1 fruit fly cellular context compared by ENCODE assay signal in genomic region chrX:6861523-6862077, dm6.
A peak's percentile ranks its signal among the peaks of the same experiment; 100 is the strongest.
TF ChIP-seq lines count a peak whose summit lies in the region.

No protein-coding gene starts in this region.

TF ChIP-seq in whole organism, embryonic, 481 proteins besides CTCF, POLR2A, EP300 and RAD21 (continued from another document and continues in another):
- TF ChIP-seq dysf (GFP tag; IDR thresholded peaks at IDR 0.05; lab: Robert Waterston, UW) (peak; percentile 77), Neu2 (GFP tag; optimal IDR thresholded peaks at IDR 0.05; lab: Kevin White, UChicago; ENCODE audit: borderline replicate concordance) (no peak), Dad (GFP tag; optimal IDR thresholded peaks at IDR 0.05; lab: Kevin White, UChicago) (no peak), Hey (tag; optimal IDR thresholded peaks at IDR 0.05; lab: Kevin White, UChicago) (peak; percentile 52), Hand (GFP tag; optimal IDR thresholded peaks at IDR 0.05; lab: Kevin White, UChicago) (no peak), da (GFP tag; optimal IDR thresholded peaks at IDR 0.05; lab: Kevin White, UChicago) (no peak), Xrp1 (GFP tag; IDR thresholded peaks at IDR 0.05; lab: Robert Waterston, UW) (peak; percentile 55), CG10274 (GFP tag; optimal IDR thresholded peaks at IDR 0.05; lab: Kevin White, UChicago) (peak; percentile 2), sim (GFP tag; IDR thresholded peaks at IDR 0.05; lab: Robert Waterston, UW) (no peak; the same call in 1 of the 2 replicates), Hr39 (optimal IDR thresholded peaks at IDR 0.05; lab: Kevin White, UChicago) (no peak), sug (tag; optimal IDR thresholded peaks at IDR 0.05; lab: Kevin White, UChicago) (peak; percentile 88), CG13424 (tag; optimal IDR thresholded peaks at IDR 0.05; lab: Kevin White, UChicago) (peak; percentile 60), Tbp (GFP tag; optimal IDR thresholded peaks at IDR 0.05; lab: Kevin White, UChicago) (no peak), CG17359 (tag; optimal IDR thresholded peaks at IDR 0.05; lab: Kevin White, UChicago) (peak; percentile 65), CG2678 (tag; optimal IDR thresholded peaks at IDR 0.05; lab: Kevin White, UChicago) (peak; percentile 71), twi (tag; optimal IDR thresholded peaks at IDR 0.05; lab: Kevin White, UChicago) (peak; percentile 5), CHES-1-like (GFP tag; optimal IDR thresholded peaks at IDR 0.05; lab: Kevin White, UChicago) (peak; percentile 29), Drgx (GFP tag; IDR thresholded peaks at IDR 0.05; lab: Robert Waterston, UW) (peak; percentile 84), sc (optimal IDR thresholded peaks at IDR 0.05; lab: Kevin White, UChicago) (no peak), sc (GFP tag; optimal IDR thresholded peaks at IDR 0.05; lab: Kevin White, UChicago) (no peak), pros (GFP tag; optimal IDR thresholded peaks at IDR 0.05; lab: Kevin White, UChicago) (peak; percentile 91), corto (GFP tag; optimal IDR thresholded peaks at IDR 0.05; lab: Kevin White, UChicago) (no peak), toy (GFP tag; IDR thresholded peaks at IDR 0.05; lab: Robert Waterston, UW) (peak; percentile 38; the same call in 1 of the 2 replicates), lab (GFP tag; optimal IDR thresholded peaks at IDR 0.05; lab: Kevin White, UChicago) (peak; percentile 54), CG10321 (GFP tag; IDR thresholded peaks at IDR 0.05; lab: Robert Waterston, UW) (peak; percentile 86), hth (optimal IDR thresholded peaks at IDR 0.05; lab: Kevin White, UChicago) (no peak), usp (GFP tag; optimal IDR thresholded peaks at IDR 0.05; lab: Kevin White, UChicago) (no peak), H2.0 (GFP tag; IDR thresholded peaks at IDR 0.05; lab: Robert Waterston, UW) (peak; percentile 48; the same call in 1 of the 2 replicates), CG13775 (GFP tag; optimal IDR thresholded peaks at IDR 0.05; lab: Kevin White, UChicago) (peak; percentile 24), Hmr (GFP tag; optimal IDR thresholded peaks at IDR 0.05; lab: Kevin White, UChicago) (peak; percentile 66), CG32532 (GFP tag; IDR thresholded peaks at IDR 0.05; lab: Robert Waterston, UW) (peak; percentile 80), Nf-YC (tag; optimal IDR thresholded peaks at IDR 0.05; lab: Kevin White, UChicago) (peak; percentile 66), slbo (GFP tag; IDR thresholded peaks at IDR 0.05; lab: Robert Waterston, UW) (peak; percentile 74), NC2β (GFP tag; optimal IDR thresholded peaks at IDR 0.05; lab: Kevin White, UChicago) (no peak), nerfin-1 (tag; optimal IDR thresholded peaks at IDR 0.05; lab: Kevin White, UChicago) (no peak), lmd (GFP tag; IDR thresholded peaks at IDR 0.05; lab: Robert Waterston, UW) (peak; percentile 69), Lim3 (GFP tag; IDR thresholded peaks at IDR 0.05; lab: Robert Waterston, UW) (no peak), her (GFP tag; optimal IDR thresholded peaks at IDR 0.05; lab: Kevin White, UChicago) (peak; percentile 22), vfl (GFP tag; optimal IDR thresholded peaks at IDR 0.05; lab: Kevin White, UChicago) (no peak), CG12744 (GFP tag; optimal IDR thresholded peaks at IDR 0.05; lab: Kevin White, UChicago) (peak; percentile 8), CG7556 (GFP tag; optimal IDR thresholded peaks at IDR 0.05; lab: Kevin White, UChicago) (peak; percentile 17), oc (tag; optimal IDR thresholded peaks at IDR 0.05; lab: Kevin White, UChicago) (peak; percentile 77), gce (GFP tag; IDR thresholded peaks at IDR 0.05; lab: Robert Waterston, UW) (peak; percentile 25; the same call in 1 of the 3 replicates), trh (GFP tag; optimal IDR thresholded peaks at IDR 0.05; lab: Kevin White, UChicago) (no peak), NfI (GFP tag; optimal IDR thresholded peaks at IDR 0.05; lab: Kevin White, UChicago) (peak; percentile 38), Dp (GFP tag; optimal IDR thresholded peaks at IDR 0.05; lab: Kevin White, UChicago) (no peak), fu2 (GFP tag; optimal IDR thresholded peaks at IDR 0.05; lab: Kevin White, UChicago) (peak; percentile 58), seq (GFP tag; IDR thresholded peaks at IDR 0.05; lab: Robert Waterston, UW) (no peak; the same call in 1 of the 2 replicates), CG43689 (GFP tag; IDR thresholded peaks at IDR 0.05; lab: Robert Waterston, UW) (no peak), fd102C (GFP tag; optimal IDR thresholded peaks at IDR 0.05; lab: Kevin White, UChicago) (no peak), tx (GFP tag; optimal IDR thresholded peaks at IDR 0.05; lab: Kevin White, UChicago) (peak; percentile 60), CG17385 (GFP tag; optimal IDR thresholded peaks at IDR 0.05; lab: Kevin White, UChicago) (peak; percentile 37), Atf6 (GFP tag; IDR thresholded peaks at IDR 0.05; lab: Robert Waterston, UW) (peak; percentile 50; the same call in 1 of the 2 replicates), CG4328 (GFP tag; optimal IDR thresholded peaks at IDR 0.05; lab: Kevin White, UChicago) (peak; percentile 28), Ets65A (GFP tag; lab: Kevin White, UChicago) (peak; percentile 95), ftz-f1 (GFP tag; optimal IDR thresholded peaks at IDR 0.05; lab: Kevin White, UChicago) (peak; percentile 90), CG34376 (GFP tag; optimal IDR thresholded peaks at IDR 0.05; lab: Kevin White, UChicago) (peak; percentile 88), pum (GFP tag; optimal IDR thresholded peaks at IDR 0.05; lab: Kevin White, UChicago) (peak; percentile 22), CG31365 (tag; optimal IDR thresholded peaks at IDR 0.05; lab: Kevin White, UChicago) (peak; percentile 10), CG8478 (optimal IDR thresholded peaks at IDR 0.05; lab: Kevin White, UChicago) (peak; percentile 79), MBD-R2 (GFP tag; IDR thresholded peaks at IDR 0.05; lab: Robert Waterston, UW) (peak; percentile 47), abd-A (tag; optimal IDR thresholded peaks at IDR 0.05; lab: Kevin White, UChicago) (peak; percentile 96), zfh2 (GFP tag; optimal IDR thresholded peaks at IDR 0.05; lab: Kevin White, UChicago) (peak; percentile 66), Spps (tag; optimal IDR thresholded peaks at IDR 0.05; lab: Kevin White, UChicago) (no peak), Dbx (GFP tag; IDR thresholded peaks at IDR 0.05; lab: Robert Waterston, UW) (peak; percentile 69; the same call in 2 of the 3 replicates), emc (GFP tag; optimal IDR thresholded peaks at IDR 0.05; lab: Kevin White, UChicago) (no peak), CG17802 (tag; optimal IDR thresholded peaks at IDR 0.05; lab: Kevin White, UChicago) (no peak), chm (GFP tag; IDR thresholded peaks at IDR 0.05; lab: Robert Waterston, UW) (peak; percentile 73; the same call in 1 of the 2 replicates), stc (GFP tag; IDR thresholded peaks at IDR 0.05; lab: Robert Waterston, UW) (0 out of 2 replicates have a peak, but pooled peaks have one; percentile 13), CG8924 (tag; optimal IDR thresholded peaks at IDR 0.05; lab: Kevin White, UChicago) (peak; percentile 55), p53 (GFP tag; optimal IDR thresholded peaks at IDR 0.05; lab: Kevin White, UChicago) (no peak), lola (GFP tag; optimal IDR thresholded peaks at IDR 0.05; lab: Kevin White, UChicago) (no peak), cg (GFP tag; optimal IDR thresholded peaks at IDR 0.05; lab: Kevin White, UChicago) (peak; percentile 91), salm (tag; optimal IDR thresholded peaks at IDR 0.05; lab: Kevin White, UChicago) (no peak), CG30403 (GFP tag; optimal IDR thresholded peaks at IDR 0.05; lab: Kevin White, UChicago) (peak; percentile 37), Gug (GFP tag; IDR thresholded peaks at IDR 0.05; lab: Robert Waterston, UW) (peak; percentile 74; the same call in 3 of the 4 replicates), CG7357 (GFP tag; IDR thresholded peaks at IDR 0.05; lab: Robert Waterston, UW) (no peak; the same call in 2 of the 3 replicates), schlank (tag; optimal IDR thresholded peaks at IDR 0.05; lab: Kevin White, UChicago) (peak; percentile 38), CG13287 (GFP tag; IDR thresholded peaks at IDR 0.05; lab: Robert Waterston, UW; ENCODE audit: partially characterized antibody) (peak; percentile 41; the same call in 1 of the 2 replicates), Fer1 (GFP tag; optimal IDR thresholded peaks at IDR 0.05; lab: Kevin White, UChicago) (peak; percentile 20), CG11247 (GFP tag; IDR thresholded peaks at IDR 0.05; lab: Robert Waterston, UW) (peak; percentile 63; the same call in 1 of the 2 replicates), cas (GFP tag; IDR thresholded peaks at IDR 0.05; lab: Robert Waterston, UW) (peak; percentile 68), Pdp1 (GFP tag; optimal IDR thresholded peaks at IDR 0.05; lab: Kevin White, UChicago) (peak in 1 of 2 experiments; percentile 94), CG13894 (tag; optimal IDR thresholded peaks at IDR 0.05; lab: Kevin White, UChicago) (peak; percentile 93), dan (GFP tag; IDR thresholded peaks at IDR 0.05; lab: Robert Waterston, UW) (no peak), ttk (GFP tag; IDR thresholded peaks at IDR 0.05; lab: Robert Waterston, UW) (peak; percentile 13), nau (GFP tag; optimal IDR thresholded peaks at IDR 0.05; lab: Kevin White, UChicago) (no peak), crol (GFP tag; IDR thresholded peaks at IDR 0.05; lab: Robert Waterston, UW) (peak; percentile 98), Chrac-16 (GFP tag; optimal IDR thresholded peaks at IDR 0.05; lab: Kevin White, UChicago) (peak; percentile 25), ci (GFP tag; IDR thresholded peaks at IDR 0.05; lab: Robert Waterston, UW) (peak; percentile 74; the same call in 2 of the 3 replicates), YL-1 (GFP tag; optimal IDR thresholded peaks at IDR 0.05; lab: Kevin White, UChicago) (peak; percentile 8), CG12155 (GFP tag; optimal IDR thresholded peaks at IDR 0.05; lab: Kevin White, UChicago) (peak; percentile 29), Opbp (GFP tag; IDR thresholded peaks at IDR 0.05; lab: Robert Waterston, UW; ENCODE audit: partially characterized antibody) (peak; percentile 47; the same call in 1 of the 3 replicates), hbn (GFP tag; IDR thresholded peaks at IDR 0.05; lab: Robert Waterston, UW; ENCODE audit: partially characterized antibody) (peak; percentile 35; the same call in 1 of the 2 replicates), bbx (GFP tag; IDR thresholded peaks at IDR 0.05; lab: Robert Waterston, UW; ENCODE audit: partially characterized antibody) (peak; percentile 66), disco-r (GFP tag; optimal IDR thresholded peaks at IDR 0.05; lab: Kevin White, UChicago) (no peak), dmrt99B (tag; optimal IDR thresholded peaks at IDR 0.05; lab: Kevin White, UChicago) (peak; percentile 66), slou (GFP tag; optimal IDR thresholded peaks at IDR 0.05; lab: Kevin White, UChicago) (no peak), psq (GFP tag; optimal IDR thresholded peaks at IDR 0.05; lab: Kevin White, UChicago) (peak; percentile 79), CG3838 (GFP tag; optimal IDR thresholded peaks at IDR 0.05; lab: Kevin White, UChicago) (no peak), CG10543 (GFP tag; optimal IDR thresholded peaks at IDR 0.05; lab: Kevin White, UChicago) (peak; percentile 97), Taf1 (GFP tag; IDR thresholded peaks at IDR 0.05; lab: Robert Waterston, UW) (peak; percentile 55; the same call in 1 of the 2 replicates), CG14965 (GFP tag; optimal IDR thresholded peaks at IDR 0.05; lab: Kevin White, UChicago; ENCODE audit: borderline replicate concordance) (no peak), exex (tag; optimal IDR thresholded peaks at IDR 0.05; lab: Kevin White, UChicago) (peak; percentile 30), Side (GFP tag; optimal IDR thresholded peaks at IDR 0.05; lab: Kevin White, UChicago) (no peak), tio (GFP tag; optimal IDR thresholded peaks at IDR 0.05; lab: Kevin White, UChicago) (no peak), tap (tag; optimal IDR thresholded peaks at IDR 0.05; lab: Kevin White, UChicago) (no peak), CG30020 (tag; optimal IDR thresholded peaks at IDR 0.05; lab: Kevin White, UChicago) (no peak), B-H1 (GFP tag; IDR thresholded peaks at IDR 0.05; lab: Robert Waterston, UW) (peak; percentile 38; the same call in 1 of the 3 replicates), tin (GFP tag; optimal IDR thresholded peaks at IDR 0.05; lab: Kevin White, UChicago) (peak; percentile 15), scrt (GFP tag; optimal IDR thresholded peaks at IDR 0.05; lab: Kevin White, UChicago) (peak; percentile 32), CG5953 (GFP tag; IDR thresholded peaks at IDR 0.05; lab: Robert Waterston, UW) (no peak), pnt (GFP tag; optimal IDR thresholded peaks at IDR 0.05; lab: Kevin White, UChicago) (no peak), Lhr (GFP tag; optimal IDR thresholded peaks at IDR 0.05; lab: Kevin White, UChicago) (no peak), CG1647 (GFP tag; optimal IDR thresholded peaks at IDR 0.05; lab: Kevin White, UChicago) (no peak), cato (GFP tag; optimal IDR thresholded peaks at IDR 0.05; lab: Kevin White, UChicago; ENCODE audit: borderline replicate concordance) (no peak), pan (optimal IDR thresholded peaks at IDR 0.05; lab: Kevin White, UChicago) (no peak), pan (GFP tag; optimal IDR thresholded peaks at IDR 0.05 in 1 of 2, IDR thresholded peaks at IDR 0.05 in 1 of 2) (peak in 1 of 2 experiments; percentile 78), Kr (GFP tag; optimal IDR thresholded peaks at IDR 0.05; lab: Kevin White, UChicago) (peak; percentile 81), D (optimal IDR thresholded peaks at IDR 0.05; lab: Kevin White, UChicago) (no peak), D (GFP tag; optimal IDR thresholded peaks at IDR 0.05; lab: Kevin White, UChicago) (no peak), jigr1 (GFP tag; IDR thresholded peaks at IDR 0.05; lab: Robert Waterston, UW) (no peak), CG31441 (GFP tag; IDR thresholded peaks at IDR 0.05; lab: Robert Waterston, UW) (peak; percentile 41), kay (GFP tag; optimal IDR thresholded peaks at IDR 0.05; lab: Kevin White, UChicago) (peak; percentile 12), CG3407 (GFP tag; optimal IDR thresholded peaks at IDR 0.05; lab: Kevin White, UChicago) (no peak), Ptx1 (GFP tag; IDR thresholded peaks at IDR 0.05; lab: Robert Waterston, UW) (peak; percentile 68), CG6689 (GFP tag; IDR thresholded peaks at IDR 0.05; lab: Robert Waterston, UW) (peak; percentile 63), Med (GFP tag; lab: Kevin White, UChicago) (peak; percentile 95), pita (GFP tag; optimal IDR thresholded peaks at IDR 0.05; lab: Kevin White, UChicago) (no peak), CG18476 (GFP tag; optimal IDR thresholded peaks at IDR 0.05; lab: Kevin White, UChicago) (no peak), maf-S (GFP tag; optimal IDR thresholded peaks at IDR 0.05; lab: Kevin White, UChicago) (peak; percentile 33)
